Fruit fly (Drosophila melanogaster) whole organism, embryonic: ENCODE data around the gene CG13801.

ENCODE experiments used
- Abd-B ChIP-seq: fragments of 200-800 bp; sonication (Bioruptor generic); optimal IDR thresholded peaks from 2 replicates; lab custom pipeline; 2018; ENCODE audit warnings: missing biosample characterization, mild to moderate bottlenecking, missing genetic modification characterization, moderate library complexity
- Adf1 ChIP-seq: fragments of 200-800 bp; sonication (Bioruptor generic); IDR thresholded peaks from 2 replicates; pipeline ENCODE4 v1.3.6; 2022; ENCODE audit warnings: missing biosample characterization, missing genetic modification characterization
- Antp ChIP-seq: fragments of 200-800 bp; sonication (Bioruptor generic); optimal IDR thresholded peaks from 3 replicates; lab custom pipeline; 2016; ENCODE audit warnings: missing biosample characterization, missing genetic modification characterization
- CG11696 ChIP-seq: fragments of 200-800 bp; sonication (Bioruptor generic); IDR thresholded peaks from 2 replicates; pipeline ENCODE4 v1.3.6; 2022; ENCODE audit warnings: missing biosample characterization, missing genetic modification characterization
- CG15696 ChIP-seq: fragments of 200-800 bp; sonication (Bioruptor generic); optimal IDR thresholded peaks from 2 replicates; lab custom pipeline; 2019; ENCODE audit warnings: missing biosample characterization, mild to moderate bottlenecking, missing genetic modification characterization, moderate library complexity
- CG17361 ChIP-seq: fragments of 200-800 bp; sonication (Bioruptor generic); IDR thresholded peaks from 3 replicates; pipeline ENCODE4 v1.3.6; 2022; ENCODE audit warnings: missing biosample characterization, missing genetic modification characterization
- CG1792 ChIP-seq: fragments of 200-800 bp; sonication (Bioruptor generic); optimal IDR thresholded peaks from 2 replicates; lab custom pipeline; 2016; ENCODE audit warnings: missing biosample characterization, missing genetic modification characterization
- CG18619 ChIP-seq: fragments of 200-800 bp; sonication (Bioruptor generic); optimal IDR thresholded peaks from 3 replicates; lab custom pipeline; 2017; ENCODE audit warnings: missing biosample characterization, mild to moderate bottlenecking, missing genetic modification characterization
- CG2712 ChIP-seq: fragments of 200-800 bp; optimal IDR thresholded peaks from 3 replicates; lab custom pipeline; 2019; ENCODE audit warnings: missing biosample characterization, mild to moderate bottlenecking, missing genetic modification characterization, moderate library complexity
- CG4360 ChIP-seq: fragments of 200-800 bp; sonication (Bioruptor generic); IDR thresholded peaks from 2 replicates; pipeline ENCODE4 v1.3.6; 2022; ENCODE audit warnings: missing biosample characterization, missing genetic modification characterization
- CG4707 ChIP-seq: fragments of 200-800 bp; sonication (Bioruptor generic); optimal IDR thresholded peaks from 2 replicates; lab custom pipeline; 2018; ENCODE audit warnings: missing biosample characterization, mild to moderate bottlenecking, missing genetic modification characterization, moderate library complexity
- CG7963 ChIP-seq: fragments of 200-800 bp; sonication (Bioruptor generic); IDR thresholded peaks from 3 replicates; pipeline ENCODE4 v1.3.6; 2022; ENCODE audit warnings: missing biosample characterization, missing genetic modification characterization; ENCODE audit not compliant: partially characterized antibody
- CG8089 ChIP-seq: fragments of 200-800 bp; sonication (Bioruptor generic); optimal IDR thresholded peaks from 3 replicates; lab custom pipeline; 2016; ENCODE audit warnings: missing biosample characterization, missing genetic modification characterization
- CG8281 ChIP-seq: fragments of 200-800 bp; sonication (Bioruptor generic); optimal IDR thresholded peaks from 2 replicates; lab custom pipeline; 2018; ENCODE audit warnings: missing biosample characterization, mild to moderate bottlenecking, missing genetic modification characterization, moderate library complexity
- CG8388 ChIP-seq: fragments of 200-800 bp; sonication (Bioruptor generic); optimal IDR thresholded peaks from 2 replicates; lab custom pipeline; 2019; ENCODE audit warnings: missing biosample characterization, mild to moderate bottlenecking, missing genetic modification characterization, moderate library complexity
- CG9215 ChIP-seq: fragments of 200-800 bp; sonication (Bioruptor generic); IDR thresholded peaks from 2 replicates; pipeline ENCODE4 v1.3.6; 2022; ENCODE audit warnings: missing biosample characterization, missing genetic modification characterization
- CG9609 ChIP-seq: fragments of 200-800 bp; sonication (Bioruptor generic); optimal IDR thresholded peaks from 3 replicates; lab custom pipeline; 2016; ENCODE audit warnings: missing biosample characterization, missing genetic modification characterization
- CTCF ChIP-seq: fragments of 200-800 bp; sonication (Bioruptor generic); optimal IDR thresholded peaks from 2 replicates; lab custom pipeline; 2017; ENCODE audit warnings: missing biosample characterization, mild to moderate bottlenecking, missing genetic modification characterization, moderate library complexity
- Deaf1 ChIP-seq: fragments of 200-800 bp; optimal IDR thresholded peaks from 3 replicates; lab custom pipeline; 2019; ENCODE audit warnings: missing biosample characterization, mild to moderate bottlenecking, missing genetic modification characterization, moderate library complexity
- Doc3 ChIP-seq: fragments of 200-800 bp; sonication (Bioruptor generic); IDR thresholded peaks from 3 replicates; pipeline ENCODE4 v1.3.6; 2022; ENCODE audit warnings: missing biosample characterization, missing genetic modification characterization; ENCODE audit not compliant: partially characterized antibody
- ERR ChIP-seq: fragments of 200-800 bp; sonication (Bioruptor generic); optimal IDR thresholded peaks from 2 replicates; lab custom pipeline; 2016; ENCODE audit warnings: missing biosample characterization, missing genetic modification characterization
- H15 ChIP-seq: fragments of 200-800 bp; sonication (Bioruptor generic); IDR thresholded peaks from 3 replicates; pipeline ENCODE4 v1.3.6; 2022; ENCODE audit warnings: missing biosample characterization, missing genetic modification characterization
- H2.0 ChIP-seq: fragments of 200-800 bp; sonication (Bioruptor generic); IDR thresholded peaks from 2 replicates; pipeline ENCODE4 v1.3.6; 2022; ENCODE audit warnings: missing biosample characterization, missing genetic modification characterization
- HmgD ChIP-seq: fragments of 200-800 bp; sonication (Bioruptor generic); optimal IDR thresholded peaks from 3 replicates; lab custom pipeline; 2016; ENCODE audit warnings: missing biosample characterization, missing genetic modification characterization
- Myb ChIP-seq: fragments of 200-800 bp; sonication (Bioruptor generic); optimal IDR thresholded peaks from 2 replicates; lab custom pipeline; 2016; ENCODE audit warnings: missing biosample characterization, missing genetic modification characterization
- NC2α ChIP-seq: fragments of 200-800 bp; sonication (Bioruptor generic); optimal IDR thresholded peaks from 2 replicates; lab custom pipeline; 2016; ENCODE audit warnings: missing biosample characterization, missing genetic modification characterization
- NFAT ChIP-seq: fragments of 200-800 bp; sonication (Bioruptor generic); IDR thresholded peaks from 2 replicates; pipeline ENCODE4 v1.3.6; 2022; ENCODE audit warnings: missing biosample characterization, missing genetic modification characterization
- Nf-YC ChIP-seq: fragments of 200-800 bp; optimal IDR thresholded peaks from 3 replicates; lab custom pipeline; 2019; ENCODE audit warnings: missing biosample characterization, mild to moderate bottlenecking, missing genetic modification characterization, moderate library complexity
- Poxn ChIP-seq: fragments of 200-800 bp; sonication (Bioruptor generic); IDR thresholded peaks from 2 replicates; pipeline ENCODE4 v1.3.6; 2022; ENCODE audit warnings: missing biosample characterization, missing genetic modification characterization
- TFAM ChIP-seq: fragments of 200-800 bp; sonication (Bioruptor generic); optimal IDR thresholded peaks from 2 replicates; lab custom pipeline; 2017; ENCODE audit warnings: missing biosample characterization, missing genetic modification characterization, inconsistent platforms
- bowl ChIP-seq: fragments of 200-800 bp; sonication (Bioruptor generic); IDR thresholded peaks from 2 replicates; pipeline ENCODE4 v1.3.6; 2022; ENCODE audit warnings: missing biosample characterization, missing genetic modification characterization
- cad ChIP-seq: fragments of >200 bp; optimal IDR thresholded peaks from 2 replicates; lab custom pipeline; 2017; ENCODE audit warnings: missing biosample characterization, missing genetic modification characterization
- gcm2 ChIP-seq: fragments of 200-800 bp; sonication (Bioruptor generic); optimal IDR thresholded peaks from 2 replicates; lab custom pipeline; 2016; ENCODE audit warnings: missing biosample characterization, missing genetic modification characterization
- her ChIP-seq: fragments of 200-800 bp; sonication (Bioruptor generic); optimal IDR thresholded peaks from 2 replicates; lab custom pipeline; 2016; ENCODE audit warnings: missing biosample characterization, missing genetic modification characterization
- hkb ChIP-seq, 2 experiments: fragments of 200-800 bp in 1 of 2; fragments of >200 bp in 1 of 2; sonication (Bioruptor generic) in 1 of 2; IDR thresholded peaks in 1 of 2; optimal IDR thresholded peaks in 1 of 2; 2 replicates each; pipeline versions ENCODE4 v1.3.6 to Lab custom; 2017 to 2022; ENCODE audit warnings: missing biosample characterization in 1 of 2, missing genetic modification characterization in 1 of 2
- hth ChIP-seq: fragments of >200 bp; optimal IDR thresholded peaks from 2 replicates; lab custom pipeline; 2017; ENCODE audit warnings: inconsistent platforms
- kah ChIP-seq: fragments of 200-800 bp; sonication (Bioruptor generic); optimal IDR thresholded peaks from 2 replicates; lab custom pipeline; 2018; ENCODE audit warnings: missing biosample characterization, mild to moderate bottlenecking, missing genetic modification characterization
- kni ChIP-seq: fragments of 200-800 bp; sonication (Bioruptor generic); optimal IDR thresholded peaks from 3 replicates; lab custom pipeline; 2017; ENCODE audit warnings: mild to moderate bottlenecking, missing biosample characterization, missing genetic modification reagents, missing genetic modification characterization
- knrl ChIP-seq: fragments of 200-800 bp; sonication (Bioruptor generic); IDR thresholded peaks from 3 replicates; pipeline ENCODE4 v1.3.6; 2022; ENCODE audit warnings: missing biosample characterization, missing genetic modification characterization; ENCODE audit not compliant: partially characterized antibody
- lola ChIP-seq, 3 experiments: fragments of >200 bp in 2 of 3; fragments of 200-800 bp in 1 of 3; sonication (Bioruptor generic) in 1 of 3; optimal IDR thresholded peaks; 2 replicates each; lab custom pipeline; 2017 to 2019; ENCODE audit warnings: missing biosample characterization in 3 of 3, missing genetic modification characterization in 3 of 3, mild to moderate bottlenecking in 1 of 3, moderate library complexity in 1 of 3
- otp ChIP-seq: fragments of 200-800 bp; sonication (Bioruptor generic); IDR thresholded peaks from 3 replicates; pipeline ENCODE4, ENCODE4 v1.3.6; 2022; ENCODE audit warnings: missing biosample characterization, missing genetic modification characterization
- p53 ChIP-seq: fragments of 200-800 bp; sonication (Bioruptor generic); optimal IDR thresholded peaks from 2 replicates; lab custom pipeline; 2016; ENCODE audit warnings: missing biosample characterization, missing genetic modification characterization
- prd ChIP-seq, 3 experiments: fragments of >200 bp in 2 of 3; fragments of 200-800 bp in 1 of 3; sonication (Bioruptor generic) in 1 of 3; optimal IDR thresholded peaks in 2 of 3; IDR thresholded peaks in 1 of 3; 2 replicates in 2 of 3; 3 replicates in 1 of 3; pipeline versions ENCODE4 v1.3.6 to Lab custom; 2017 to 2022; ENCODE audit warnings: missing biosample characterization in 1 of 3, missing genetic modification characterization in 1 of 3
- toy ChIP-seq: fragments of 200-800 bp; sonication (Bioruptor generic); IDR thresholded peaks from 2 replicates; pipeline ENCODE4 v1.3.6; 2022; ENCODE audit warnings: missing biosample characterization, missing genetic modification characterization
- trem ChIP-seq: fragments of 200-800 bp; optimal IDR thresholded peaks from 3 replicates; lab custom pipeline; 2019; ENCODE audit warnings: missing biosample characterization, mild to moderate bottlenecking, missing genetic modification characterization, moderate library complexity
- ttk ChIP-seq: fragments of 200-800 bp; sonication (Bioruptor generic); IDR thresholded peaks from 2 replicates; pipeline ENCODE4 v2.1.2; 2022; ENCODE audit warnings: missing biosample characterization, missing genetic modification characterization
- tx ChIP-seq: fragments of 200-800 bp; sonication (Bioruptor generic); optimal IDR thresholded peaks from 2 replicates; lab custom pipeline; 2016; ENCODE audit warnings: missing biosample characterization, missing genetic modification characterization
- unc-4 ChIP-seq: fragments of 200-800 bp; sonication (Bioruptor generic); IDR thresholded peaks from 2 replicates; pipeline ENCODE4 v1.3.6; 2022; ENCODE audit warnings: missing biosample characterization, missing genetic modification characterization; ENCODE audit not compliant: partially characterized antibody
- zen ChIP-seq: fragments of 200-800 bp; sonication (Bioruptor generic); optimal IDR thresholded peaks from 3 replicates; lab custom pipeline; 2018; ENCODE audit warnings: missing biosample characterization, mild to moderate bottlenecking, missing genetic modification characterization, moderate library complexity
- zf30C ChIP-seq: fragments of 200-800 bp; sonication (Bioruptor generic); optimal IDR thresholded peaks from 3 replicates; lab custom pipeline; 2018; ENCODE audit warnings: missing biosample characterization, mild to moderate bottlenecking, missing genetic modification characterization

CG13801 gene

DNA sequence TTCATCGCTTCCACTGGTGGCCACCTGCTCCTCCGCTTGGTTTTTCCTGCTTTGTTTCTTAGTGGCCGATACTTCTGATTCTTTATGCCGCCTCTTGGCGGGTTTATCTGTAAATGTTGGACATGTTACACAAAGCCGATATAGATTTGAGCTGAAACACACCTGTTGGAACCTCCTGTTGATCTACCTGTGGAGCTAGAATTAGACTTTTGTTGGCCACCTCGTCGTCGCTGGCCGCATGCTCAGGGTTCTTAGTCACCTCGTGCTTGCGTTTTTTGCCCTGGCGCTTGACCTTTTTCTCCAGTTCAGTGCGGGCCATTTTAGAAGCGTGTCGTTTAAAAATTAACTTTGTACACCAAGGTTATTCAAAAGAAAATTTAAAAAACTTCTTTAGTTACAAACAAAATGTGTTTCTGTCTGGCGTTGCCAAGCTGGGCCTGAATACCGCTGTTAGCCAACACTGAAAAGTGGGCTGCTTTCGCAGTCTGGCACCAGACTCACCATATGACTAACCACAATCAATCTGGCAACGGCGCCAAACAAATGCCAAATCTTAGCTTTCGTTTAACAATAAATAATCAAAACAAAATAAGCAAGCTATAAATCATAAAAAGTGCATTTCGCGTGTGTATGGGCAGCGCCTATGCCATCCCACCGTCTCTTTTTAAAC is 16.9 kb downstream of the CG13801 start, which contains the start of the genes CG15877 and Svil (continued):
- TF ChIP-seq CG7963 (GFP tag; lab: Robert Waterston, UW): no peak
- TF ChIP-seq Abd-B: no peak
- no peak for TF ChIP-seq NC2α (GFP tag; lab: Kevin White, UChicago)
- 0 out of 3 replicates have a peak, but pooled peaks have one; percentile 30 for TF ChIP-seq Doc3 (GFP tag; lab: Robert Waterston, UW)
- no peak for TF ChIP-seq Nf-YC (tag; lab: Kevin White, UChicago)
- peak; percentile 22 for TF ChIP-seq CTCF (GFP tag; lab: Kevin White, UChicago)
- TF ChIP-seq kni (GFP tag; lab: Kevin White, UChicago): no peak
- no peak for TF ChIP-seq zen
- no peak for TF ChIP-seq bowl (GFP tag; lab: Robert Waterston, UW)
- TF ChIP-seq hth (lab: Kevin White, UChicago): no peak
- TF ChIP-seq hkb (optimal IDR thresholded peaks at IDR 0.05; lab: Kevin White, UChicago): peak; percentile 72
- no peak for TF ChIP-seq hkb (GFP tag; IDR thresholded peaks at IDR 0.05; lab: Robert Waterston, UW)
- no peak for TF ChIP-seq Deaf1
- TF ChIP-seq CG15696 (tag; lab: Kevin White, UChicago): no peak
- TF ChIP-seq prd (optimal IDR thresholded peaks at IDR 0.05; lab: Kevin White, UChicago): no peak
- TF ChIP-seq prd (GFP tag; IDR thresholded peaks at IDR 0.05; lab: Robert Waterston, UW): no peak
- TF ChIP-seq ttk: no peak
- no peak for TF ChIP-seq CG2712 (tag; lab: Kevin White, UChicago)
- TF ChIP-seq zf30C (GFP tag; lab: Kevin White, UChicago): no peak
- no peak for TF ChIP-seq CG1792
- TF ChIP-seq tx (GFP tag; lab: Kevin White, UChicago): no peak
- TF ChIP-seq CG17361 (GFP tag; lab: Robert Waterston, UW): no peak
- TF ChIP-seq her: peak; percentile 47
- no peak for TF ChIP-seq CG11696 (GFP tag; lab: Robert Waterston, UW)
- TF ChIP-seq unc-4 (GFP tag; lab: Robert Waterston, UW): no peak
- TF ChIP-seq ERR: no peak
- no peak for TF ChIP-seq HmgD (GFP tag; lab: Kevin White, UChicago)
- TF ChIP-seq lola (GFP tag; optimal IDR thresholded peaks at IDR 0.05; lab: Kevin White, UChicago): no peak
- peak; percentile 54 for TF ChIP-seq Myb
- TF ChIP-seq trem (tag; lab: Kevin White, UChicago): peak; percentile 68
- TF ChIP-seq Adf1: no peak
- TF ChIP-seq Poxn (GFP tag; lab: Robert Waterston, UW): no peak
- no peak for TF ChIP-seq toy (GFP tag; lab: Robert Waterston, UW)
- no peak for TF ChIP-seq CG4360
- no peak for TF ChIP-seq CG8281 (tag; lab: Kevin White, UChicago)
- no peak for TF ChIP-seq CG4707 (GFP tag; lab: Kevin White, UChicago)
- TF ChIP-seq CG18619 (GFP tag; lab: Kevin White, UChicago): no peak
- 0 out of 3 replicates have a peak, but pooled peaks have one; percentile 30 for TF ChIP-seq knrl (GFP tag; lab: Robert Waterston, UW)
- no peak for TF ChIP-seq gcm2 (GFP tag; lab: Kevin White, UChicago)
- TF ChIP-seq TFAM (GFP tag; lab: Kevin White, UChicago): no peak
- TF ChIP-seq H15 (GFP tag; lab: Robert Waterston, UW): no peak
- TF ChIP-seq CG8388 (GFP tag; lab: Kevin White, UChicago): no peak
- TF ChIP-seq cad (GFP tag; lab: Kevin White, UChicago): no peak
- no peak for TF ChIP-seq p53 (GFP tag; lab: Kevin White, UChicago)
- TF ChIP-seq H2.0: no peak; the same call in 1 of the 2 replicates
- peak; percentile 28 for TF ChIP-seq Antp (GFP tag; lab: Kevin White, UChicago)
- peak; percentile 4 for TF ChIP-seq kah (GFP tag; lab: Kevin White, UChicago)
- TF ChIP-seq CG9215 (GFP tag; lab: Robert Waterston, UW): no peak
- TF ChIP-seq NFAT (GFP tag; lab: Robert Waterston, UW): peak; percentile 66; the same call in 1 of the 2 replicates
- TF ChIP-seq CG9609: no peak
- no peak for TF ChIP-seq CG8089 (GFP tag; lab: Kevin White, UChicago)
- no peak for TF ChIP-seq otp (GFP tag; lab: Robert Waterston, UW)
